Worm (Caenorhabditis elegans) whole organism, L2 larva: ENCODE measurements around the gene W01C8.5.

ENCODE experiments used
- C34F6.9 ChIP-seq: fragments of 150-350 bp; optimal IDR thresholded peaks from 2 replicates; lab custom pipeline; 2014; ENCODE audit warnings: missing biosample characterization, missing genetic modification characterization
- F13H6.1 ChIP-seq: sonication (generic microtip); optimal IDR thresholded peaks from 2 replicates; lab custom pipeline; 2016; ENCODE audit warnings: missing genetic modification characterization, missing compliant biosample characterization
- R02D3.7 ChIP-seq: fragments of 150-350 bp; optimal IDR thresholded peaks from 2 replicates; lab custom pipeline; 2014; ENCODE audit warnings: missing biosample characterization, missing genetic modification characterization
- Y55F3AM.14 ChIP-seq: fragments of 200-800 bp; sonication (Bioruptor generic); optimal IDR thresholded peaks from 2 replicates; lab custom pipeline; 2018; ENCODE audit warnings: mild to moderate bottlenecking, missing genetic modification characterization, missing compliant biosample characterization
- ZK546.5 ChIP-seq: sonication (generic microtip); optimal IDR thresholded peaks from 2 replicates; lab custom pipeline; 2017; ENCODE audit warnings: missing biosample characterization, missing genetic modification characterization
- alr-1 ChIP-seq: fragments of 150-350 bp; optimal IDR thresholded peaks from 2 replicates; lab custom pipeline; 2014; ENCODE audit warnings: missing biosample characterization, missing genetic modification characterization
- aly-2 ChIP-seq: fragments of 150-350 bp; optimal IDR thresholded peaks from 2 replicates; lab custom pipeline; 2014; ENCODE audit warnings: missing biosample characterization, missing genetic modification characterization
- ama-1 ChIP-seq: fragments of 150-350 bp; optimal IDR thresholded peaks from 2 replicates; lab custom pipeline; 2018; ENCODE audit warnings: inconsistent platforms
- blmp-1 ChIP-seq: sonication (generic microtip); optimal IDR thresholded peaks from 2 replicates; lab custom pipeline; 2017; ENCODE audit warnings: missing genetic modification characterization, mild to moderate bottlenecking, missing compliant biosample characterization, antibody characterized with exemption, moderate library complexity; ENCODE audit not compliant: insufficient read depth
- ceh-16 ChIP-seq: fragments of 150-350 bp; optimal IDR thresholded peaks from 2 replicates; lab custom pipeline; 2014; ENCODE audit warnings: missing biosample characterization, missing genetic modification characterization
- ceh-82 ChIP-seq: fragments of 150-350 bp; optimal IDR thresholded peaks from 2 replicates; lab custom pipeline; 2014; ENCODE audit warnings: missing biosample characterization, missing genetic modification characterization
- crh-2 ChIP-seq: sonication (generic microtip); optimal IDR thresholded peaks from 2 replicates; lab custom pipeline; 2017; ENCODE audit warnings: missing biosample characterization, missing genetic modification characterization
- dmd-4 ChIP-seq: sonication (generic microtip); optimal IDR thresholded peaks from 2 replicates; lab custom pipeline; 2017; ENCODE audit warnings: missing biosample characterization, missing genetic modification characterization
- egl-27 ChIP-seq: sonication (generic microtip); optimal IDR thresholded peaks from 3 replicates; lab custom pipeline; 2017; ENCODE audit warnings: missing biosample characterization, missing genetic modification reagents, missing genetic modification characterization
- elt-1 ChIP-seq: fragments of 150-350 bp; optimal IDR thresholded peaks from 2 replicates; lab custom pipeline; 2014; ENCODE audit warnings: missing biosample characterization, missing genetic modification characterization
- elt-3 ChIP-seq: sonication (generic microtip); optimal IDR thresholded peaks from 2 replicates; lab custom pipeline; 2017; ENCODE audit warnings: missing biosample characterization, missing genetic modification characterization
- fos-1 ChIP-seq: fragments of 150-350 bp; optimal IDR thresholded peaks from 2 replicates; lab custom pipeline; 2014; ENCODE audit warnings: missing biosample characterization, missing genetic modification characterization
- gmeb-1 ChIP-seq: fragments of 150-350 bp; optimal IDR thresholded peaks from 2 replicates; lab custom pipeline; 2014; ENCODE audit warnings: missing biosample characterization, missing genetic modification characterization
- lin-11 ChIP-seq: fragments of 150-350 bp; sonication (generic microtip); optimal IDR thresholded peaks from 2 replicates; lab custom pipeline; 2014; ENCODE audit warnings: missing biosample characterization, missing genetic modification characterization, inconsistent platforms, mixed read lengths
- lin-13 ChIP-seq: fragments of 150-350 bp; optimal IDR thresholded peaks from 2 replicates; lab custom pipeline; 2014; ENCODE audit warnings: missing biosample characterization, missing genetic modification reagents, missing genetic modification characterization
- lin-39 ChIP-seq: fragments of 150-350 bp; optimal IDR thresholded peaks from 2 replicates; lab custom pipeline; 2014; ENCODE audit warnings: missing biosample characterization, missing genetic modification reagents, missing genetic modification characterization
- lsy-2 ChIP-seq, 2 experiments: fragments of 150-350 bp in 1 of 2; sonication (generic microtip) in 1 of 2; optimal IDR thresholded peaks; 2 replicates each; lab custom pipeline; 2014 to 2017; ENCODE audit warnings: missing biosample characterization in 2 of 2, missing genetic modification characterization in 2 of 2
- mab-5 ChIP-seq: fragments of 150-350 bp; optimal IDR thresholded peaks from 2 replicates; lab custom pipeline; 2014; ENCODE audit warnings: missing biosample characterization, missing genetic modification characterization
- mbf-1 ChIP-seq: sonication (generic microtip); optimal IDR thresholded peaks from 2 replicates; lab custom pipeline; 2017; ENCODE audit warnings: missing biosample characterization, missing genetic modification characterization
- mdl-1 ChIP-seq, 2 experiments: fragments of 150-350 bp in 1 of 2; sonication (generic microtip) in 1 of 2; optimal IDR thresholded peaks; 2 replicates each; lab custom pipeline; 2017; ENCODE audit warnings: missing biosample characterization in 2 of 2, missing genetic modification characterization in 2 of 2
- nhr-10 ChIP-seq: sonication (generic microtip); optimal IDR thresholded peaks from 2 replicates; lab custom pipeline; 2017; ENCODE audit warnings: missing biosample characterization, missing genetic modification characterization
- nhr-11 ChIP-seq: fragments of 150-350 bp; optimal IDR thresholded peaks from 2 replicates; lab custom pipeline; 2014; ENCODE audit warnings: missing biosample characterization, missing genetic modification characterization
- nhr-12 ChIP-seq: fragments of 150-350 bp; optimal IDR thresholded peaks from 2 replicates; lab custom pipeline; 2014; ENCODE audit warnings: missing biosample characterization, missing genetic modification characterization
- nhr-129 ChIP-seq: fragments of 150-350 bp; optimal IDR thresholded peaks from 2 replicates; lab custom pipeline; 2014; ENCODE audit warnings: missing biosample characterization, missing genetic modification characterization
- nhr-21 ChIP-seq: fragments of 150-350 bp; optimal IDR thresholded peaks from 2 replicates; lab custom pipeline; 2014; ENCODE audit warnings: missing biosample characterization, missing genetic modification characterization
- nhr-23 ChIP-seq: fragments of 150-350 bp; optimal IDR thresholded peaks from 2 replicates; lab custom pipeline; 2014; ENCODE audit warnings: missing biosample characterization, missing genetic modification reagents, missing genetic modification characterization
- nhr-237 ChIP-seq: fragments of 150-350 bp; optimal IDR thresholded peaks from 2 replicates; lab custom pipeline; 2014; ENCODE audit warnings: missing biosample characterization, missing genetic modification characterization
- nhr-25 ChIP-seq: fragments of 150-350 bp; sonication (generic microtip); optimal IDR thresholded peaks from 3 replicates; lab custom pipeline; 2014; ENCODE audit warnings: missing biosample characterization, missing genetic modification characterization
- nhr-6 ChIP-seq: fragments of 150-350 bp; optimal IDR thresholded peaks from 2 replicates; lab custom pipeline; 2014; ENCODE audit warnings: missing biosample characterization, missing genetic modification characterization
- nhr-77 ChIP-seq: fragments of 150-350 bp; optimal IDR thresholded peaks from 2 replicates; lab custom pipeline; 2014; ENCODE audit warnings: missing biosample characterization, missing genetic modification characterization
- peb-1 ChIP-seq: fragments of 150-350 bp; optimal IDR thresholded peaks from 2 replicates; lab custom pipeline; 2014; ENCODE audit warnings: missing biosample characterization, missing genetic modification characterization
- sem-4 ChIP-seq: fragments of 150-350 bp; optimal IDR thresholded peaks from 2 replicates; lab custom pipeline; 2014; ENCODE audit warnings: missing biosample characterization, missing genetic modification reagents, missing genetic modification characterization
- skn-1 ChIP-seq: sonication (generic microtip); optimal IDR thresholded peaks from 2 replicates; lab custom pipeline; 2017; ENCODE audit warnings: missing biosample characterization, missing genetic modification characterization
- sma-3 ChIP-seq: sonication (generic microtip); optimal IDR thresholded peaks from 2 replicates; lab custom pipeline; 2016; ENCODE audit warnings: missing genetic modification reagents, missing genetic modification characterization, missing compliant biosample characterization
- sma-9 ChIP-seq, 2 experiments: fragments of 150-350 bp in 1 of 2; sonication (generic microtip) in 1 of 2; optimal IDR thresholded peaks; 2 replicates each; lab custom pipeline; 2014 to 2016; ENCODE audit warnings: missing genetic modification characterization in 2 of 2, mild to moderate bottlenecking in 1 of 2, missing biosample characterization in 1 of 2, missing compliant biosample characterization in 1 of 2, missing genetic modification reagents in 1 of 2, moderate library complexity in 1 of 2
- snpc-4 ChIP-seq: fragments of 150-350 bp; optimal IDR thresholded peaks from 2 replicates; lab custom pipeline; 2014; ENCODE audit warnings: missing biosample characterization, missing genetic modification characterization
- unc-39 ChIP-seq: fragments of 150-350 bp; optimal IDR thresholded peaks from 2 replicates; lab custom pipeline; 2014; ENCODE audit warnings: missing biosample characterization, missing genetic modification characterization
- unc-55 ChIP-seq: fragments of 150-350 bp; sonication (generic microtip); optimal IDR thresholded peaks from 3 replicates; lab custom pipeline; 2014; ENCODE audit warnings: missing biosample characterization, missing genetic modification reagents, missing genetic modification characterization
- unc-62 ChIP-seq: fragments of 150-350 bp; optimal IDR thresholded peaks from 2 replicates; lab custom pipeline; 2014; ENCODE audit warnings: missing biosample characterization, missing genetic modification reagents, missing genetic modification characterization
- zag-1 ChIP-seq: fragments of 150-350 bp; optimal IDR thresholded peaks from 2 replicates; lab custom pipeline; 2014; ENCODE audit warnings: missing biosample characterization, missing genetic modification characterization
- ztf-1 ChIP-seq: fragments of 200-800 bp; sonication (Bioruptor generic); conservative IDR thresholded peaks from 2 replicates; pipeline ENCODE4 v1.3.6; 2022; ENCODE audit warnings: missing genetic modification characterization, missing compliant biosample characterization
- ztf-11 ChIP-seq: sonication (generic microtip); optimal IDR thresholded peaks from 2 replicates; lab custom pipeline; 2017; ENCODE audit warnings: missing biosample characterization, missing genetic modification characterization
- ztf-4 ChIP-seq: fragments of 150-350 bp; optimal IDR thresholded peaks from 2 replicates; lab custom pipeline; 2014; ENCODE audit warnings: missing biosample characterization, missing genetic modification characterization

Gene W01C8.5

ce11 chrX:5661179-5661578, 35.9 kb downstream of the W01C8.5 start:
- TF ChIP-seq peb-1 (no peak), nhr-25 (tag; lab: Kevin White, UChicago) (peak; percentile 49)
- TF ChIP-seq, all 48 proteins: peak for 1

DNA sequence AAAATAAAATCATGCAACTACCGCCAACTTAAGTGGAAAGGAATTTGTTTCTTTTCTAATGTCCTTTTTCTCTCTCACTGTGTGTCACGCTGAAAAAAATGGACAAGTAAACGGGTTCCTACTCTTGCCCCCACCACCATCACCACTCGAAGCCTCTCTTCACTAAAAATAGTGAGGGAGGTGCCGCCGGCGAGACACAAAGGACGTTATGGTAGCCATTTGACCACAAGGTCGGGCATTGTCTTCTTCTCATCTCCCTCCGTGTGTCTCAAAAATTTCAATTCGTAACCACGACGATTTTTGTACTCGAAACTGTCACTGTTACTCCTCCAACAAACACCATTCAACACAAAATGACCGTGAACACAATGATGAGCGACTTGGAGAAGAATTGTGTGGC, 37.5 kb downstream of the W01C8.5 start, which contains the start of gene T22B7.22:
TSS of gene T22B7.22 (plus strand) at position 354 of the 400 bp plus-strand sequence.
- TF ChIP-seq lin-11 (no peak), egl-27 (tag; lab: Kevin White, UChicago) (no peak), C34F6.9 (tag; lab: Kevin White, UChicago) (no peak), Y55F3AM.14 (GFP tag; lab: Kevin White, UChicago) (no peak), alr-1 (tag; lab: Kevin White, UChicago) (no peak), nhr-12 (no peak), blmp-1 (tag; lab: Kevin White, UChicago) (peak; percentile 3), mab-5 (no peak), nhr-10 (tag; lab: Kevin White, UChicago) (no peak), zag-1 (tag; lab: Kevin White, UChicago) (no peak), ceh-82 (tag; lab: Kevin White, UChicago) (no peak), sma-3 (GFP tag; lab: Kevin White, UChicago) (no peak), sem-4 (tag; lab: Kevin White, UChicago) (no peak), lin-13 (no peak), snpc-4 (tag; lab: Kevin White, UChicago) (no peak), nhr-77 (tag; lab: Kevin White, UChicago) (no peak), mbf-1 (no peak), elt-1 (tag; lab: Kevin White, UChicago) (no peak), dmd-4 (tag; lab: Kevin White, UChicago) (no peak), lsy-2 (tag; optimal IDR thresholded peaks at IDR 0.05; lab: Kevin White, UChicago) (no peak), R02D3.7 (tag; lab: Kevin White, UChicago) (no peak), nhr-21 (no peak), F13H6.1 (tag; lab: Kevin White, UChicago) (peak; percentile 42), unc-39 (tag; lab: Kevin White, UChicago) (no peak), sma-9 (GFP tag; optimal IDR thresholded peaks at IDR 0.05; lab: Kevin White, UChicago) (peak; percentile 1), sma-9 (tag; optimal IDR thresholded peaks at IDR 0.05; lab: Kevin White, UChicago) (no peak), aly-2 (tag; lab: Kevin White, UChicago) (no peak), unc-55 (no peak), fos-1 (tag; lab: Kevin White, UChicago) (peak; percentile 5), nhr-129 (tag; lab: Kevin White, UChicago) (peak; percentile 40), nhr-25 (tag; lab: Kevin White, UChicago) (peak; percentile 89), unc-62 (no peak), elt-3 (tag; lab: Kevin White, UChicago) (no peak), skn-1 (no peak), ceh-16 (tag; lab: Kevin White, UChicago) (no peak), peb-1 (no peak), mdl-1 (tag; optimal IDR thresholded peaks at IDR 0.05; lab: Kevin White, UChicago) (no peak), ztf-1 (no peak), ztf-4 (tag; lab: Kevin White, UChicago) (no peak), lin-39 (no peak), crh-2 (tag; lab: Kevin White, UChicago) (peak; percentile 10), ztf-11 (no peak), nhr-11 (tag; lab: Kevin White, UChicago) (no peak), nhr-6 (tag; lab: Kevin White, UChicago) (no peak), nhr-237 (tag; lab: Kevin White, UChicago) (no peak), ZK546.5 (tag; lab: Kevin White, UChicago) (no peak), ama-1 (lab: Kevin White, UChicago) (no peak), nhr-23 (tag; lab: Kevin White, UChicago) (no peak), gmeb-1 (tag; lab: Kevin White, UChicago) (no peak)
- TF ChIP-seq, all 48 proteins: peak for 7
